Worm (Caenorhabditis elegans) whole organism, young adult: Measurements from ENCODE around the gene C14B9.2.
A peak's percentile ranks its signal among the peaks of the same experiment; 100 is the strongest.

ENCODE experiments used
- B0336.3 ChIP-seq: fragments of 200-800 bp; sonication (Bioruptor generic); IDR thresholded peaks from 2 replicates; pipeline ENCODE4 v1.3.6; 2022; ENCODE audit warnings: missing genetic modification characterization, missing compliant biosample characterization
- F10E7.11 ChIP-seq: sonication (generic microtip); optimal IDR thresholded peaks from 2 replicates; lab custom pipeline; 2017; ENCODE audit warnings: mild to moderate bottlenecking, missing genetic modification characterization, moderate library complexity, missing compliant biosample characterization
- F22D6.2 ChIP-seq: sonication (generic microtip); optimal IDR thresholded peaks from 2 replicates; lab custom pipeline; 2016; ENCODE audit warnings: mild to moderate bottlenecking, missing genetic modification characterization, missing compliant biosample characterization
- F23B12.7 ChIP-seq: sonication (generic microtip); optimal IDR thresholded peaks from 2 replicates; lab custom pipeline; 2017; ENCODE audit warnings: missing genetic modification characterization, mild to moderate bottlenecking, missing compliant biosample characterization, antibody characterized with exemption, moderate library complexity; ENCODE audit not compliant: insufficient read depth
- F37B4.10 ChIP-seq: fragments of 200-800 bp; sonication (Bioruptor generic); IDR thresholded peaks from 2 replicates; pipeline ENCODE4 v1.3.6; 2022; ENCODE audit warnings: missing genetic modification characterization, missing compliant biosample characterization
- F39B2.1 ChIP-seq: fragments of 200-800 bp; sonication (Bioruptor generic); IDR thresholded peaks from 2 replicates; pipeline ENCODE4 v1.3.6; 2022; ENCODE audit warnings: missing genetic modification reagents, missing genetic modification characterization, missing compliant biosample characterization
- F52B5.7 ChIP-seq: sonication (generic microtip); optimal IDR thresholded peaks from 2 replicates; lab custom pipeline; 2016; ENCODE audit warnings: mild to moderate bottlenecking, missing genetic modification characterization, missing compliant biosample characterization
- T07F8.4 ChIP-seq: sonication (generic microtip); optimal IDR thresholded peaks from 2 replicates; lab custom pipeline; 2016; ENCODE audit warnings: mild to moderate bottlenecking, missing genetic modification characterization, moderate library complexity, missing compliant biosample characterization
- Y53F4B.3 ChIP-seq: fragments of 200-800 bp; sonication (Bioruptor generic); IDR thresholded peaks from 2 replicates; pipeline ENCODE4 v1.3.6; 2022; ENCODE audit warnings: missing genetic modification reagents, missing genetic modification characterization, missing compliant biosample characterization
- ZK185.1 ChIP-seq: sonication (generic microtip); optimal IDR thresholded peaks from 2 replicates; lab custom pipeline; 2016; ENCODE audit warnings: mild to moderate bottlenecking, missing genetic modification characterization, missing compliant biosample characterization; ENCODE audit not compliant: poor library complexity, severe bottlenecking
- aptf-2 ChIP-seq: fragments of 200-800 bp; sonication (Bioruptor generic); conservative IDR thresholded peaks from 2 replicates; pipeline ENCODE4 v1.3.6; 2022; ENCODE audit warnings: missing genetic modification reagents, missing genetic modification characterization, missing compliant biosample characterization
- atf-7 ChIP-seq: sonication (generic microtip); optimal IDR thresholded peaks from 2 replicates; lab custom pipeline; 2017; ENCODE audit warnings: mild to moderate bottlenecking, missing genetic modification characterization, missing compliant biosample characterization
- athp-1 ChIP-seq: sonication (generic microtip); optimal IDR thresholded peaks from 2 replicates; lab custom pipeline; 2017; ENCODE audit warnings: mild to moderate bottlenecking, missing genetic modification characterization, missing compliant biosample characterization
- attf-3 ChIP-seq: fragments of 200-800 bp; sonication (Bioruptor generic); conservative IDR thresholded peaks from 2 replicates; pipeline ENCODE4 v1.3.6; 2022; ENCODE audit warnings: missing genetic modification reagents, missing genetic modification characterization, missing compliant biosample characterization
- attf-5 ChIP-seq: fragments of 200-800 bp; sonication (Bioruptor generic); optimal IDR thresholded peaks from 2 replicates; lab custom pipeline; 2018; ENCODE audit warnings: mild to moderate bottlenecking, missing genetic modification characterization, missing compliant biosample characterization
- bed-1 ChIP-seq: fragments of 200-800 bp; sonication (Bioruptor generic); IDR thresholded peaks from 2 replicates; pipeline ENCODE4 v1.3.6; 2022; ENCODE audit warnings: missing genetic modification reagents, missing genetic modification characterization, missing compliant biosample characterization
- ceh-100 ChIP-seq: fragments of 200-800 bp; sonication (Bioruptor generic); IDR thresholded peaks from 2 replicates; pipeline ENCODE4 v1.3.6; 2022; ENCODE audit warnings: missing genetic modification reagents, missing genetic modification characterization, missing compliant biosample characterization
- ceh-27 ChIP-seq: fragments of 200-800 bp; sonication (Bioruptor generic); optimal IDR thresholded peaks from 2 replicates; lab custom pipeline; 2018; ENCODE audit warnings: mild to moderate bottlenecking, missing genetic modification characterization, moderate library complexity, missing compliant biosample characterization
- ceh-40 ChIP-seq: fragments of 200-800 bp; sonication (Bioruptor generic); IDR thresholded peaks from 2 replicates; pipeline ENCODE4 v1.3.6; 2022; ENCODE audit warnings: missing genetic modification characterization, missing compliant biosample characterization
- chd-7 ChIP-seq: sonication (generic microtip); optimal IDR thresholded peaks from 2 replicates; lab custom pipeline; 2016; ENCODE audit warnings: mild to moderate bottlenecking, missing genetic modification characterization, moderate library complexity, missing compliant biosample characterization
- dox-1 ChIP-seq: fragments of 200-800 bp; sonication (Bioruptor generic); IDR thresholded peaks from 2 replicates; pipeline ENCODE4 v1.3.6; 2022; ENCODE audit warnings: missing genetic modification reagents, missing genetic modification characterization, missing compliant biosample characterization
- dpl-1 ChIP-seq: fragments of 150-350 bp; optimal IDR thresholded peaks from 2 replicates; lab custom pipeline; 2014; ENCODE audit warnings: missing biosample characterization, missing genetic modification reagents, missing genetic modification characterization
- efl-1 ChIP-seq: fragments of 150-350 bp; optimal IDR thresholded peaks from 2 replicates; lab custom pipeline; 2014; ENCODE audit warnings: missing biosample characterization, missing genetic modification reagents, missing genetic modification characterization
- egrh-3 ChIP-seq: fragments of 200-800 bp; sonication (Bioruptor generic); IDR thresholded peaks from 2 replicates; pipeline ENCODE4 v1.3.6; 2022; ENCODE audit warnings: missing genetic modification reagents, missing genetic modification characterization, missing compliant biosample characterization
- ets-4 ChIP-seq: fragments of 200-800 bp; sonication (Bioruptor generic); optimal IDR thresholded peaks from 2 replicates; lab custom pipeline; 2018; ENCODE audit warnings: mild to moderate bottlenecking, missing genetic modification characterization, missing compliant biosample characterization
- him-1 ChIP-seq: sonication (generic microtip); optimal IDR thresholded peaks from 2 replicates; lab custom pipeline; 2016; ENCODE audit warnings: missing genotype, missing genetic modification reagents, missing genetic modification characterization, missing compliant biosample characterization
- hmg-1.2 ChIP-seq: fragments of 200-800 bp; sonication (Bioruptor generic); IDR thresholded peaks from 2 replicates; pipeline ENCODE4 v1.3.6; 2022; ENCODE audit warnings: missing genetic modification reagents, missing genetic modification characterization, missing compliant biosample characterization
- hrde-1 ChIP-seq: sonication (generic microtip); optimal IDR thresholded peaks from 2 replicates; lab custom pipeline; 2016; ENCODE audit warnings: missing genetic modification characterization, mild to moderate bottlenecking, missing compliant biosample characterization, moderate library complexity, missing genotype, missing genetic modification reagents, borderline replicate concordance
- let-526 ChIP-seq: fragments of 200-800 bp; sonication (Bioruptor generic); IDR thresholded peaks from 2 replicates; pipeline ENCODE4 v1.3.6; 2022; ENCODE audit warnings: missing genetic modification reagents, missing genetic modification characterization, missing compliant biosample characterization
- lin-26 ChIP-seq: fragments of 200-800 bp; sonication (Bioruptor generic); IDR thresholded peaks from 2 replicates; pipeline ENCODE4 v1.3.6; 2022; ENCODE audit warnings: missing genetic modification reagents, missing genetic modification characterization, missing compliant biosample characterization
- lin-40 ChIP-seq: sonication (generic microtip); optimal IDR thresholded peaks from 2 replicates; lab custom pipeline; 2016; ENCODE audit warnings: missing genetic modification characterization, mild to moderate bottlenecking, missing compliant biosample characterization, missing genotype, missing genetic modification reagents
- lir-1 ChIP-seq: fragments of 200-800 bp; sonication (Bioruptor generic); conservative IDR thresholded peaks from 2 replicates; pipeline ENCODE4 v1.3.6; 2022; ENCODE audit warnings: missing genetic modification reagents, missing genetic modification characterization, missing compliant biosample characterization
- madf-10 ChIP-seq: sonication (generic microtip); optimal IDR thresholded peaks from 2 replicates; lab custom pipeline; 2016; ENCODE audit warnings: mild to moderate bottlenecking, missing genetic modification characterization, missing compliant biosample characterization
- madf-6 ChIP-seq: fragments of 200-800 bp; sonication (Bioruptor generic); IDR thresholded peaks from 2 replicates; pipeline ENCODE4 v1.3.6; 2022; ENCODE audit warnings: missing genetic modification reagents, missing genetic modification characterization, missing compliant biosample characterization
- nfya-1 ChIP-seq: sonication (generic microtip); optimal IDR thresholded peaks from 2 replicates; lab custom pipeline; 2017; ENCODE audit warnings: antibody characterized with exemption, missing compliant biosample characterization, missing genetic modification characterization, borderline replicate concordance; ENCODE audit not compliant: insufficient read depth
- nfya-2 ChIP-seq: fragments of 200-800 bp; sonication (Bioruptor generic); IDR thresholded peaks from 2 replicates; pipeline ENCODE4 v1.3.6; 2022; ENCODE audit warnings: missing genetic modification reagents, missing genetic modification characterization, missing compliant biosample characterization
- nfyb-1 ChIP-seq: fragments of 200-800 bp; sonication (Bioruptor generic); IDR thresholded peaks from 2 replicates; pipeline ENCODE4 v1.3.6; 2022; ENCODE audit warnings: missing genetic modification reagents, missing genetic modification characterization, missing compliant biosample characterization
- nhr-120 ChIP-seq: fragments of 200-800 bp; sonication (Bioruptor generic); IDR thresholded peaks from 2 replicates; pipeline ENCODE4 v1.3.6; 2022; ENCODE audit warnings: missing genetic modification characterization, missing compliant biosample characterization
- pbrm-1 ChIP-seq: fragments of 200-800 bp; sonication (Bioruptor generic); IDR thresholded peaks from 2 replicates; pipeline ENCODE4 v1.3.6; 2022; ENCODE audit warnings: missing genetic modification reagents, missing genetic modification characterization, missing compliant biosample characterization
- rpc-1 ChIP-seq, 2 experiments: fragments of 150-350 bp in 1 of 2; sonication (generic microtip) in 1 of 2; optimal IDR thresholded peaks; 2 replicates each; lab custom pipeline; 2014 to 2018; ENCODE audit warnings: missing biosample characterization in 1 of 2, missing genetic modification characterization in 1 of 2, missing genetic modification reagents in 1 of 2, missing genotype in 1 of 2
- snpc-3.4 ChIP-seq: sonication (generic microtip); optimal IDR thresholded peaks from 2 replicates; lab custom pipeline; 2017; ENCODE audit warnings: missing genetic modification characterization, mild to moderate bottlenecking, missing compliant biosample characterization, antibody characterized with exemption, moderate library complexity, missing genotype, missing genetic modification reagents
- tbx-9 ChIP-seq: sonication (generic microtip); optimal IDR thresholded peaks from 2 replicates; lab custom pipeline; 2016; ENCODE audit warnings: borderline replicate concordance, missing genetic modification characterization, inconsistent platforms, missing compliant biosample characterization
- xnd-1 ChIP-seq: sonication (generic microtip); optimal IDR thresholded peaks from 2 replicates; lab custom pipeline; 2016; ENCODE audit warnings: missing genotype, missing genetic modification reagents, missing genetic modification characterization, missing compliant biosample characterization
- zim-3 ChIP-seq: sonication (generic microtip); optimal IDR thresholded peaks from 2 replicates; lab custom pipeline; 2017; ENCODE audit warnings: mild to moderate bottlenecking, missing genetic modification characterization, moderate library complexity, missing compliant biosample characterization
- ztf-18 ChIP-seq: sonication (generic microtip); optimal IDR thresholded peaks from 2 replicates; lab custom pipeline; 2016; ENCODE audit warnings: missing genotype, mild to moderate bottlenecking, missing genetic modification characterization, missing compliant biosample characterization
- ztf-3 ChIP-seq: fragments of 200-800 bp; sonication (Bioruptor generic); optimal IDR thresholded peaks from 2 replicates; lab custom pipeline; 2018; ENCODE audit warnings: mild to moderate bottlenecking, missing genetic modification characterization, missing compliant biosample characterization

Gene C14B9.2

ce11 chrIII:8106476-8106875 is 27.0 kb upstream of the C14B9.2 start (continued):
- TF ChIP-seq attf-5 (peak; percentile 14), tbx-9 (tag; lab: Kevin White, UChicago) (no peak), pbrm-1 (GFP tag; lab: Robert Waterston, UW) (0 out of 2 replicates have a peak, but pooled peaks have one; percentile 38), snpc-3.4 (tag; lab: Kevin White, UChicago) (peak; percentile 28), efl-1 (GFP tag; lab: Kevin White, UChicago) (no peak), F39B2.1 (GFP tag; lab: Robert Waterston, UW) (no peak), him-1 (tag; lab: Kevin White, UChicago) (peak; percentile 69), ztf-18 (peak; percentile 53), dpl-1 (no peak), let-526 (GFP tag; lab: Robert Waterston, UW) (peak; percentile 75), Y53F4B.3 (GFP tag; lab: Robert Waterston, UW) (no peak), F22D6.2 (no peak), lin-26 (GFP tag; lab: Robert Waterston, UW) (peak; percentile 80), madf-6 (GFP tag; lab: Robert Waterston, UW) (peak; percentile 33; the same call in 1 of the 2 replicates), ceh-40 (GFP tag; lab: Robert Waterston, UW) (no peak), attf-3 (GFP tag; lab: Robert Waterston, UW) (0 out of 2 replicates have a peak, but pooled peaks have one; percentile 22), nfyb-1 (peak; percentile 65; the same call in 1 of the 2 replicates), rpc-1 (optimal IDR thresholded peaks at IDR 0.05; lab: Kevin White, UChicago) (peak; percentile 71), rpc-1 (tag; optimal IDR thresholded peaks at IDR 0.05; lab: Kevin White, UChicago) (peak; percentile 82), ZK185.1 (peak; percentile 70), hrde-1 (tag; lab: Kevin White, UChicago) (no peak), nfya-2 (GFP tag; lab: Robert Waterston, UW) (no peak), ceh-27 (GFP tag; lab: Kevin White, UChicago) (peak; percentile 59), atf-7 (no peak), ets-4 (GFP tag; lab: Kevin White, UChicago) (no peak), madf-10 (tag; lab: Kevin White, UChicago) (peak; percentile 21), F23B12.7 (tag; lab: Kevin White, UChicago) (peak; percentile 43), F52B5.7 (tag; lab: Kevin White, UChicago) (peak; percentile 2), F37B4.10 (no peak), xnd-1 (tag; lab: Kevin White, UChicago) (no peak), chd-7 (peak; percentile 35), ztf-3 (GFP tag; lab: Kevin White, UChicago) (no peak), zim-3 (tag; lab: Kevin White, UChicago) (peak; percentile 45), nfya-1 (tag; lab: Kevin White, UChicago) (no peak), lin-40 (tag; lab: Kevin White, UChicago) (peak; percentile 34), aptf-2 (GFP tag; lab: Robert Waterston, UW) (0 out of 2 replicates have a peak, but pooled peaks have one; percentile 33), ceh-100 (no peak; the same call in 1 of the 2 replicates), bed-1 (GFP tag; lab: Robert Waterston, UW) (0 out of 2 replicates have a peak, but pooled peaks have one; percentile 22), T07F8.4 (tag; lab: Kevin White, UChicago) (peak; percentile 15), hmg-1.2 (GFP tag; lab: Robert Waterston, UW) (peak; percentile 68), lir-1 (GFP tag; lab: Robert Waterston, UW) (no peak), athp-1 (tag; lab: Kevin White, UChicago) (no peak), F10E7.11 (tag; lab: Kevin White, UChicago) (no peak), nhr-120 (GFP tag; lab: Robert Waterston, UW) (no peak), egrh-3 (no peak), B0336.3 (GFP tag; lab: Robert Waterston, UW) (no peak), dox-1 (GFP tag; lab: Robert Waterston, UW) (peak; percentile 50)
